Worm (Caenorhabditis elegans) whole organism, young adult: Measurements from ENCODE around the gene dao-6.

Source experiments
- B0261.1 ChIP-seq: sonication (generic microtip); optimal IDR thresholded peaks from 2 replicates; lab custom pipeline; 2016; ENCODE audit warnings: mild to moderate bottlenecking, missing genetic modification characterization, moderate library complexity, missing compliant biosample characterization
- C06A6.2 ChIP-seq: fragments of 200-800 bp; sonication (Bioruptor generic); conservative IDR thresholded peaks from 2 replicates; pipeline ENCODE4 v1.3.6; 2022; ENCODE audit warnings: missing genetic modification characterization, missing compliant biosample characterization
- D2030.7 ChIP-seq: fragments of 200-800 bp; sonication (Bioruptor generic); IDR thresholded peaks from 2 replicates; pipeline ENCODE4 v1.3.6; 2022; ENCODE audit warnings: missing genetic modification reagents, missing genetic modification characterization, missing compliant biosample characterization
- Y53G8AR.9 ChIP-seq: fragments of 200-800 bp; sonication (Bioruptor generic); conservative IDR thresholded peaks from 2 replicates; pipeline ENCODE4 v1.3.6; 2022; ENCODE audit warnings: missing genetic modification reagents, missing genetic modification characterization, missing compliant biosample characterization
- attf-3 ChIP-seq: fragments of 200-800 bp; sonication (Bioruptor generic); conservative IDR thresholded peaks from 2 replicates; pipeline ENCODE4 v1.3.6; 2022; ENCODE audit warnings: missing genetic modification reagents, missing genetic modification characterization, missing compliant biosample characterization
- attf-5 ChIP-seq: fragments of 200-800 bp; sonication (Bioruptor generic); optimal IDR thresholded peaks from 2 replicates; lab custom pipeline; 2018; ENCODE audit warnings: mild to moderate bottlenecking, missing genetic modification characterization, missing compliant biosample characterization
- bed-1 ChIP-seq: fragments of 200-800 bp; sonication (Bioruptor generic); IDR thresholded peaks from 2 replicates; pipeline ENCODE4 v1.3.6; 2022; ENCODE audit warnings: missing genetic modification reagents, missing genetic modification characterization, missing compliant biosample characterization
- hlh-26 ChIP-seq: fragments of 200-800 bp; sonication (Bioruptor generic); conservative IDR thresholded peaks from 2 replicates; pipeline ENCODE4 v1.3.6; 2022; ENCODE audit warnings: missing genetic modification reagents, missing genetic modification characterization, missing compliant biosample characterization
- madf-6 ChIP-seq: fragments of 200-800 bp; sonication (Bioruptor generic); IDR thresholded peaks from 2 replicates; pipeline ENCODE4 v1.3.6; 2022; ENCODE audit warnings: missing genetic modification reagents, missing genetic modification characterization, missing compliant biosample characterization
- mxl-1 ChIP-seq: sonication (generic microtip); optimal IDR thresholded peaks from 2 replicates; lab custom pipeline; 2016; ENCODE audit warnings: missing genetic modification characterization, missing compliant biosample characterization
- nhr-90 ChIP-seq: sonication (generic microtip); optimal IDR thresholded peaks from 2 replicates; lab custom pipeline; 2016; ENCODE audit warnings: missing genotype, mild to moderate bottlenecking, missing genetic modification characterization, missing compliant biosample characterization
- unc-62 ChIP-seq: fragments of 150-350 bp; optimal IDR thresholded peaks from 2 replicates; lab custom pipeline; 2014; ENCODE audit warnings: missing biosample characterization, missing genetic modification reagents, missing genetic modification characterization

- TF ChIP-seq attf-3 (GFP tag; lab: Robert Waterston, UW) (no peak), madf-6 (no peak), B0261.1 (no peak), bed-1 (GFP tag; lab: Robert Waterston, UW) (no peak), C06A6.2 (GFP tag; lab: Robert Waterston, UW) (no peak), D2030.7 (GFP tag; lab: Robert Waterston, UW) (no peak), Y53G8AR.9 (GFP tag; lab: Robert Waterston, UW) (no peak), mxl-1 (tag; lab: Kevin White, UChicago) (no peak), nhr-90 (tag; lab: Kevin White, UChicago) (no peak), unc-62 (no peak), attf-5 (GFP tag; lab: Kevin White, UChicago) (no peak), hlh-26 (GFP tag; lab: Robert Waterston, UW) (no peak)
Observed at ce11 chrIII:9731313-9731912, 4.6 kb downstream of the dao-6 start.
